Fruit fly (Drosophila melanogaster): ENCODE data around the gene CG32986.
A peak's percentile ranks its signal among the peaks of the same experiment; 100 is the strongest.

CG32986 gene

dm6 chr2L:8834806-8835483 lies 27.6 kb upstream of the CG32986 start (continued):
- TF ChIP-seq CG2129 (GFP tag; IDR thresholded peaks at IDR 0.05; ENCODE audit: partially characterized antibody) = no peak
- TF ChIP-seq sens-2 (GFP tag; IDR thresholded peaks at IDR 0.05) = peak; percentile 80
- TF ChIP-seq ind (GFP tag; optimal IDR thresholded peaks at IDR 0.05) = no peak
- peak; percentile 79 for TF ChIP-seq tin (GFP tag; optimal IDR thresholded peaks at IDR 0.05)
- peak; percentile 32; the same call in 2 of the 3 replicates for TF ChIP-seq B-H1 (GFP tag; IDR thresholded peaks at IDR 0.05)
- TF ChIP-seq CG14441 (GFP tag; IDR thresholded peaks at IDR 0.05) = 0 out of 2 replicates have a peak, but pooled peaks have one; percentile 10
- TF ChIP-seq en (GFP tag; optimal IDR thresholded peaks at IDR 0.05) = peak; percentile 29
- TF ChIP-seq CG4360 (GFP tag; IDR thresholded peaks at IDR 0.05) = no peak
- TF ChIP-seq disco-r (GFP tag; optimal IDR thresholded peaks at IDR 0.05) = no peak
- peak; percentile 54 for TF ChIP-seq CG2712 (tag; optimal IDR thresholded peaks at IDR 0.05)
- no peak for TF ChIP-seq cato (GFP tag; optimal IDR thresholded peaks at IDR 0.05; ENCODE audit: borderline replicate concordance)
- peak; percentile 35; the same call in 1 of the 2 replicates for TF ChIP-seq slbo (GFP tag; IDR thresholded peaks at IDR 0.05)
- TF ChIP-seq cad (GFP tag; optimal IDR thresholded peaks at IDR 0.05) = no peak
- no peak for TF ChIP-seq CG17186 (GFP tag; optimal IDR thresholded peaks at IDR 0.05)
- TF ChIP-seq sr (GFP tag; IDR thresholded peaks at IDR 0.05) = 0 out of 3 replicates have a peak, but pooled peaks have one; percentile 30
- TF ChIP-seq CG11695 (GFP tag; IDR thresholded peaks at IDR 0.05) = peak; percentile 65
- TF ChIP-seq CG11456 (GFP tag; IDR thresholded peaks at IDR 0.05) = peak; percentile 72
- peak; percentile 38 for TF ChIP-seq sd (tag; optimal IDR thresholded peaks at IDR 0.05)
- TF ChIP-seq CG13123 (GFP tag; optimal IDR thresholded peaks at IDR 0.05) = no peak
- no peak for TF ChIP-seq mam (GFP tag; optimal IDR thresholded peaks at IDR 0.05)
- peak; percentile 10 for TF ChIP-seq chn (GFP tag; optimal IDR thresholded peaks at IDR 0.05)
- peak; percentile 28 for TF ChIP-seq CG2116 (GFP tag; optimal IDR thresholded peaks at IDR 0.05)
- peak; percentile 25; the same call in 1 of the 2 replicates for TF ChIP-seq onecut (GFP tag; IDR thresholded peaks at IDR 0.05)
- peak; percentile 93 for TF ChIP-seq vvl (GFP tag; IDR thresholded peaks at IDR 0.05)
- TF ChIP-seq CG16779 (GFP tag; IDR thresholded peaks at IDR 0.05) = no peak
- no peak for TF ChIP-seq cwo (GFP tag; optimal IDR thresholded peaks at IDR 0.05)
- peak; percentile 87 for TF ChIP-seq Med (GFP tag)
- peak; percentile 80 for TF ChIP-seq HLH3B (GFP tag; IDR thresholded peaks at IDR 0.05)
- no peak for TF ChIP-seq CG14710 (tag; optimal IDR thresholded peaks at IDR 0.05)
- TF ChIP-seq pum (GFP tag; optimal IDR thresholded peaks at IDR 0.05) = peak; percentile 71
- peak; percentile 34; the same call in 1 of the 2 replicates for TF ChIP-seq stc (GFP tag; IDR thresholded peaks at IDR 0.05)
- TF ChIP-seq D19A (tag; optimal IDR thresholded peaks at IDR 0.05) = peak; percentile 32
- peak; percentile 53 for TF ChIP-seq Six4 (GFP tag; optimal IDR thresholded peaks at IDR 0.05)
- TF ChIP-seq Dip2 (GFP tag; IDR thresholded peaks at IDR 0.05) = no peak
- TF ChIP-seq grn (GFP tag; optimal IDR thresholded peaks at IDR 0.05) = no peak
- TF ChIP-seq inv (GFP tag; IDR thresholded peaks at IDR 0.05; ENCODE audit: partially characterized antibody) = no peak
- no peak for TF ChIP-seq CG16813 (GFP tag; IDR thresholded peaks at IDR 0.05; ENCODE audit: partially characterized antibody)
- TF ChIP-seq NfI (GFP tag; optimal IDR thresholded peaks at IDR 0.05) = peak; percentile 9
- no peak for TF ChIP-seq Bgb (GFP tag; IDR thresholded peaks at IDR 0.05; ENCODE audit: partially characterized antibody)
- TF ChIP-seq wor (GFP tag; IDR thresholded peaks at IDR 0.05) = peak; percentile 81
- 0 out of 2 replicates have a peak, but pooled peaks have one; percentile 24 for TF ChIP-seq bbx (GFP tag; IDR thresholded peaks at IDR 0.05; ENCODE audit: partially characterized antibody)
- peak in 1 of 2 experiments; percentile 3 for TF ChIP-seq tll (GFP tag; optimal IDR thresholded peaks at IDR 0.05)
- TF ChIP-seq Hmx (GFP tag; optimal IDR thresholded peaks at IDR 0.05) = no peak
- TF ChIP-seq CG13296 (GFP tag; optimal IDR thresholded peaks at IDR 0.05) = no peak
- peak in 1 of 2 experiments; percentile 68 for TF ChIP-seq Hr51 (GFP tag; optimal IDR thresholded peaks at IDR 0.05)
- TF ChIP-seq pan (optimal IDR thresholded peaks at IDR 0.05) = no peak
- TF ChIP-seq pan (GFP tag; optimal IDR thresholded peaks at IDR 0.05 in 1 of 2, IDR thresholded peaks at IDR 0.05 in 1 of 2) = peak in 1 of 2 experiments; percentile 71
- TF ChIP-seq CG4424 (GFP tag; optimal IDR thresholded peaks at IDR 0.05) = peak; percentile 13
- peak; percentile 40 to 64 for TF ChIP-seq chif (GFP tag; optimal IDR thresholded peaks at IDR 0.05)

Measured in whole organism, embryonic.